Fruit fly (Drosophila melanogaster): ENCODE measurements around the gene CG32240.

The CG32240 gene

dm6 chr3L:4336588-4336987 lies 44.8 kb downstream of the CG32240 start (continued):
- no peak for TF ChIP-seq CG12236 (GFP tag; optimal IDR thresholded peaks at IDR 0.05)
- TF ChIP-seq Hmr (GFP tag; optimal IDR thresholded peaks at IDR 0.05): no peak
- TF ChIP-seq CG2889 (GFP tag; IDR thresholded peaks at IDR 0.05): no peak
- TF ChIP-seq amos (GFP tag; IDR thresholded peaks at IDR 0.05; ENCODE audit: partially characterized antibody): no peak
- TF ChIP-seq gce (GFP tag; IDR thresholded peaks at IDR 0.05): no peak
- no peak for TF ChIP-seq CG2875 (GFP tag; optimal IDR thresholded peaks at IDR 0.05)
- no peak for TF ChIP-seq dmrt99B (tag; optimal IDR thresholded peaks at IDR 0.05)
- no peak for TF ChIP-seq D (optimal IDR thresholded peaks at IDR 0.05)
- no peak for TF ChIP-seq D (GFP tag; optimal IDR thresholded peaks at IDR 0.05)
- TF ChIP-seq Drgx (GFP tag; IDR thresholded peaks at IDR 0.05): peak; percentile 70

All from whole organism, embryonic.